Fruit fly (Drosophila melanogaster): Measurements from ENCODE around the gene CG14115.
A peak's percentile ranks its signal among the peaks of the same experiment; 100 is the strongest.

Gene CG14115

dm6 chr3L:13032085-13032914 is 28.9 kb downstream of the CG14115 start (continued):
- TF ChIP-seq Ets21C (GFP tag; optimal IDR thresholded peaks at IDR 0.05), result no peak
- TF ChIP-seq CG10669 (GFP tag; optimal IDR thresholded peaks at IDR 0.05), result no peak
- TF ChIP-seq net (GFP tag; optimal IDR thresholded peaks at IDR 0.05), result no peak
- peak; percentile 31 for TF ChIP-seq achi (GFP tag; optimal IDR thresholded peaks at IDR 0.05)
- TF ChIP-seq CG4318 (GFP tag; optimal IDR thresholded peaks at IDR 0.05), result no peak
- peak; percentile 10 for TF ChIP-seq Met (GFP tag; optimal IDR thresholded peaks at IDR 0.05)
- TF ChIP-seq dsx (GFP tag; optimal IDR thresholded peaks at IDR 0.05; ENCODE audit: poor library complexity, severe bottlenecking), result no peak
- TF ChIP-seq CG34406 (GFP tag; optimal IDR thresholded peaks at IDR 0.05), result peak; percentile 5
- TF ChIP-seq CG8119 (GFP tag; IDR thresholded peaks at IDR 0.05), result no peak
- TF ChIP-seq Eip93F (GFP tag; optimal IDR thresholded peaks at IDR 0.05), result no peak
- no peak for TF ChIP-seq CG11294 (GFP tag; IDR thresholded peaks at IDR 0.05)
- TF ChIP-seq CG8632 (GFP tag; optimal IDR thresholded peaks at IDR 0.05), result no peak
- no peak for TF ChIP-seq CG1621 (tag; optimal IDR thresholded peaks at IDR 0.05)
- peak; percentile 21 for TF ChIP-seq CG3919 (GFP tag; optimal IDR thresholded peaks at IDR 0.05)
- no peak for TF ChIP-seq Blimp-1 (GFP tag; optimal IDR thresholded peaks at IDR 0.05)
- TF ChIP-seq Lpt (GFP tag; optimal IDR thresholded peaks at IDR 0.05), result peak; percentile 18
- TF ChIP-seq eg (GFP tag; IDR thresholded peaks at IDR 0.05), result no peak
- TF ChIP-seq Hr38 (GFP tag; optimal IDR thresholded peaks at IDR 0.05), result no peak
- TF ChIP-seq CG16779 (tag; optimal IDR thresholded peaks at IDR 0.05), result no peak
- TF ChIP-seq Gug (GFP tag; IDR thresholded peaks at IDR 0.05), result no peak
- no peak for TF ChIP-seq CG11902 (GFP tag; optimal IDR thresholded peaks at IDR 0.05)
- TF ChIP-seq pdm3 (GFP tag; optimal IDR thresholded peaks at IDR 0.05), result peak; percentile 33

- TF ChIP-seq CG15336 (GFP tag; IDR thresholded peaks at IDR 0.05) (no peak), spab (GFP tag; optimal IDR thresholded peaks at IDR 0.05) (no peak), dsx (GFP tag; optimal IDR thresholded peaks at IDR 0.05; ENCODE audit: poor library complexity, severe bottlenecking) (no peak), CG31627 (GFP tag; optimal IDR thresholded peaks at IDR 0.05) (no peak), CG8119 (GFP tag; IDR thresholded peaks at IDR 0.05) (no peak), CG7368 (GFP tag; optimal IDR thresholded peaks at IDR 0.05) (no peak), CG1621 (tag; optimal IDR thresholded peaks at IDR 0.05) (no peak), CG6808 (GFP tag; optimal IDR thresholded peaks at IDR 0.05) (no peak), Sox15 (GFP tag; optimal IDR thresholded peaks at IDR 0.05) (no peak), Eip78C (GFP tag) (no peak), CG9139 (GFP tag; optimal IDR thresholded peaks at IDR 0.05) (no peak), achi (GFP tag; optimal IDR thresholded peaks at IDR 0.05) (no peak), CG11294 (GFP tag; IDR thresholded peaks at IDR 0.05) (no peak), net (GFP tag; optimal IDR thresholded peaks at IDR 0.05) (no peak), esn (GFP tag; optimal IDR thresholded peaks at IDR 0.05) (no peak), Sox14 (GFP tag; optimal IDR thresholded peaks at IDR 0.05) (no peak), fd85E (GFP tag; optimal IDR thresholded peaks at IDR 0.05) (no peak), eg (GFP tag; IDR thresholded peaks at IDR 0.05) (no peak), salr (GFP tag; optimal IDR thresholded peaks at IDR 0.05) (no peak)
Observed at dm6 chr3L:13031326-13031725, 29.9 kb downstream of the CG14115 start.

dm6 chr3L:13030055-13030634 is 31.1 kb downstream of the CG14115 start:
- TF ChIP-seq pdm3 (GFP tag; optimal IDR thresholded peaks at IDR 0.05), result peak; percentile 23
- peak; percentile 7 for TF ChIP-seq dsx (GFP tag; optimal IDR thresholded peaks at IDR 0.05; ENCODE audit: poor library complexity, severe bottlenecking)
- peak; percentile 22 for TF ChIP-seq Ets96B (tag; optimal IDR thresholded peaks at IDR 0.05)
- peak; percentile 11 for TF ChIP-seq acj6 (GFP tag; optimal IDR thresholded peaks at IDR 0.05)
- peak; percentile 29 for TF ChIP-seq topi (GFP tag; optimal IDR thresholded peaks at IDR 0.05)
- peak; percentile 84 for TF ChIP-seq Eip78C (GFP tag)
- no peak for TF ChIP-seq Eip75B (GFP tag; optimal IDR thresholded peaks at IDR 0.05)
- no peak for TF ChIP-seq OdsH (GFP tag; optimal IDR thresholded peaks at IDR 0.05)
- TF ChIP-seq ss (GFP tag; optimal IDR thresholded peaks at IDR 0.05), result no peak
- no peak for TF ChIP-seq Hr39 (GFP tag; optimal IDR thresholded peaks at IDR 0.05)
- TF ChIP-seq Gug (GFP tag; IDR thresholded peaks at IDR 0.05), result no peak
- no peak for TF ChIP-seq CG6808 (GFP tag; optimal IDR thresholded peaks at IDR 0.05)
- peak; percentile 9 for TF ChIP-seq Met (GFP tag; optimal IDR thresholded peaks at IDR 0.05)
- peak; percentile 54 for TF ChIP-seq svp (GFP tag)
- TF ChIP-seq fd59A (GFP tag; optimal IDR thresholded peaks at IDR 0.05), result no peak
- peak; percentile 2 for TF ChIP-seq Hr4 (GFP tag; optimal IDR thresholded peaks at IDR 0.05)
- TF ChIP-seq CG3032 (tag; optimal IDR thresholded peaks at IDR 0.05), result no peak
- no peak for TF ChIP-seq lz (GFP tag; optimal IDR thresholded peaks at IDR 0.05)
- TF ChIP-seq CG31627 (GFP tag; optimal IDR thresholded peaks at IDR 0.05), result peak; percentile 1
- TF ChIP-seq vri (GFP tag; optimal IDR thresholded peaks at IDR 0.05), result no peak
